Fruit fly (Drosophila melanogaster): ENCODE data around the gene eIF4G2.

The eIF4G2 gene

dm6 chr3R:23786768-23787631 is 32.0 kb downstream of the eIF4G2 start (continued):
- TF ChIP-seq CG6792 (GFP tag; optimal IDR thresholded peaks at IDR 0.05) = no peak
- TF ChIP-seq pdm3 (GFP tag; optimal IDR thresholded peaks at IDR 0.05) = peak; percentile 12
- no peak for TF ChIP-seq Blimp-1 (GFP tag; optimal IDR thresholded peaks at IDR 0.05)
- TF ChIP-seq dac (GFP tag; optimal IDR thresholded peaks at IDR 0.05) = no peak
- peak; percentile 50 for TF ChIP-seq CG32006 (GFP tag; optimal IDR thresholded peaks at IDR 0.05)
- no peak for TF ChIP-seq Lpt (GFP tag; optimal IDR thresholded peaks at IDR 0.05)
- TF ChIP-seq acj6 (GFP tag; optimal IDR thresholded peaks at IDR 0.05) = peak; percentile 32
- peak; percentile 35 for TF ChIP-seq spab (GFP tag; optimal IDR thresholded peaks at IDR 0.05)
- no peak for TF ChIP-seq Hr38 (GFP tag; optimal IDR thresholded peaks at IDR 0.05)
- TF ChIP-seq ss (GFP tag; optimal IDR thresholded peaks at IDR 0.05) = peak; percentile 1 to 88
- TF ChIP-seq fd59A (GFP tag; optimal IDR thresholded peaks at IDR 0.05) = peak; percentile 35
- TF ChIP-seq topi (GFP tag; optimal IDR thresholded peaks at IDR 0.05) = no peak
- TF ChIP-seq Hr4 (GFP tag; optimal IDR thresholded peaks at IDR 0.05) = peak; percentile 25
- TF ChIP-seq Gug (GFP tag; IDR thresholded peaks at IDR 0.05) = peak; percentile 71
- TF ChIP-seq vri (GFP tag; optimal IDR thresholded peaks at IDR 0.05) = no peak
- no peak for TF ChIP-seq CG8632 (GFP tag; optimal IDR thresholded peaks at IDR 0.05)
- peak; percentile 88 for TF ChIP-seq dsx (GFP tag; optimal IDR thresholded peaks at IDR 0.05; ENCODE audit: poor library complexity, severe bottlenecking)
- peak; percentile 29 for TF ChIP-seq cyc (GFP tag; optimal IDR thresholded peaks at IDR 0.05)
- TF ChIP-seq CG11294 (GFP tag; IDR thresholded peaks at IDR 0.05) = peak; percentile 49; the same call in 1 of the 2 replicates
- no peak for TF ChIP-seq CG8319 (GFP tag; optimal IDR thresholded peaks at IDR 0.05)
- TF ChIP-seq fkh (GFP tag; optimal IDR thresholded peaks at IDR 0.05) = no peak
- peak; percentile 34 for TF ChIP-seq CG10631 (GFP tag; optimal IDR thresholded peaks at IDR 0.05)
- TF ChIP-seq CG9139 (GFP tag; optimal IDR thresholded peaks at IDR 0.05) = peak; percentile 5
- no peak for TF ChIP-seq svp (GFP tag)
- TF ChIP-seq CG34406 (GFP tag; optimal IDR thresholded peaks at IDR 0.05) = no peak
- TF ChIP-seq Eip78C (GFP tag) = peak; percentile 96
- TF ChIP-seq CG6808 (GFP tag; optimal IDR thresholded peaks at IDR 0.05) = peak; percentile 44
- no peak for TF ChIP-seq Sox102F (GFP tag; optimal IDR thresholded peaks at IDR 0.05)
- peak; percentile 42 for TF ChIP-seq Eip75B (GFP tag; optimal IDR thresholded peaks at IDR 0.05)
- peak; percentile 12 for TF ChIP-seq lz (GFP tag; optimal IDR thresholded peaks at IDR 0.05)
- no peak for TF ChIP-seq CG31627 (GFP tag; optimal IDR thresholded peaks at IDR 0.05)
- TF ChIP-seq CG7368 (GFP tag; optimal IDR thresholded peaks at IDR 0.05) = peak; percentile 65
- peak; percentile 46 for TF ChIP-seq CG6276 (GFP tag; optimal IDR thresholded peaks at IDR 0.05)
- TF ChIP-seq Met (GFP tag; optimal IDR thresholded peaks at IDR 0.05) = peak; percentile 23

- TF ChIP-seq Eip93F (GFP tag; optimal IDR thresholded peaks at IDR 0.05) = no peak
- peak; percentile 38 for TF ChIP-seq CG6276 (GFP tag; optimal IDR thresholded peaks at IDR 0.05)
- TF ChIP-seq Hr4 (GFP tag; optimal IDR thresholded peaks at IDR 0.05) = no peak
- TF ChIP-seq vri (GFP tag; optimal IDR thresholded peaks at IDR 0.05) = no peak
- no peak for TF ChIP-seq CG16779 (tag; optimal IDR thresholded peaks at IDR 0.05)
- peak; percentile 20 for TF ChIP-seq CG9139 (GFP tag; optimal IDR thresholded peaks at IDR 0.05)
- TF ChIP-seq CG6163 (GFP tag; IDR thresholded peaks at IDR 0.05) = no peak
- peak; percentile 55 for TF ChIP-seq CG6808 (GFP tag; optimal IDR thresholded peaks at IDR 0.05)
- no peak for TF ChIP-seq svp (GFP tag)
- TF ChIP-seq Met (GFP tag; optimal IDR thresholded peaks at IDR 0.05) = no peak
- TF ChIP-seq CG32006 (GFP tag; optimal IDR thresholded peaks at IDR 0.05) = no peak
- peak; percentile 26 for TF ChIP-seq spab (GFP tag; optimal IDR thresholded peaks at IDR 0.05)
- TF ChIP-seq CG3032 (tag; optimal IDR thresholded peaks at IDR 0.05) = no peak
- TF ChIP-seq Sox14 (GFP tag; optimal IDR thresholded peaks at IDR 0.05) = no peak
- TF ChIP-seq CG10669 (GFP tag; optimal IDR thresholded peaks at IDR 0.05) = no peak
- no peak for TF ChIP-seq net (GFP tag; optimal IDR thresholded peaks at IDR 0.05)
- peak; percentile 91 for TF ChIP-seq Blimp-1 (GFP tag; optimal IDR thresholded peaks at IDR 0.05)
- no peak for TF ChIP-seq fd59A (GFP tag; optimal IDR thresholded peaks at IDR 0.05)
- peak; percentile 16 for TF ChIP-seq CG3919 (GFP tag; optimal IDR thresholded peaks at IDR 0.05)
- peak; percentile 36 to 56 for TF ChIP-seq ss (GFP tag; optimal IDR thresholded peaks at IDR 0.05)
Measured at dm6 chr3R:23784925-23785680, 33.9 kb downstream of the eIF4G2 start.

All from whole organism, prepupa.